Worm (Caenorhabditis elegans) whole organism, L1 larva: ENCODE results near the gene nep-16.

Experiments
- C34B4.2 ChIP-seq: sonication (generic microtip); optimal IDR thresholded peaks from 2 replicates; lab custom pipeline; 2017; ENCODE audit warnings: mild to moderate bottlenecking, missing genetic modification characterization, missing compliant biosample characterization
- F16B12.6 ChIP-seq: fragments of 150-350 bp; optimal IDR thresholded peaks from 2 replicates; lab custom pipeline; 2014; ENCODE audit warnings: missing biosample characterization, missing genetic modification characterization
- aha-1 ChIP-seq: fragments of 150-350 bp; optimal IDR thresholded peaks from 2 replicates; lab custom pipeline; 2014; ENCODE audit warnings: missing biosample characterization, missing genetic modification characterization
- aly-2 ChIP-seq: fragments of 150-350 bp; optimal IDR thresholded peaks from 2 replicates; lab custom pipeline; 2014; ENCODE audit warnings: missing biosample characterization, missing genetic modification characterization
- blmp-1 ChIP-seq: fragments of 150-350 bp; optimal IDR thresholded peaks from 2 replicates; lab custom pipeline; 2014; ENCODE audit warnings: missing biosample characterization, missing genetic modification characterization
- ceh-63 ChIP-seq: fragments of 200-800 bp; sonication (Bioruptor generic); optimal IDR thresholded peaks from 2 replicates; lab custom pipeline; 2018; ENCODE audit warnings: mild to moderate bottlenecking, missing genetic modification characterization, missing compliant biosample characterization
- ceh-8 ChIP-seq: fragments of 200-800 bp; sonication (Bioruptor generic); optimal IDR thresholded peaks from 2 replicates; lab custom pipeline; 2018; ENCODE audit warnings: mild to moderate bottlenecking, missing genetic modification characterization, moderate library complexity, missing compliant biosample characterization
- ceh-82 ChIP-seq, 3 experiments: fragments of 150-350 bp in 1 of 3; sonication (generic microtip) in 2 of 3; optimal IDR thresholded peaks; 2 replicates each; lab custom pipeline; 2014 to 2017; ENCODE audit warnings: missing biosample characterization in 3 of 3, missing genetic modification characterization in 3 of 3
- ces-1 ChIP-seq: fragments of 150-350 bp; optimal IDR thresholded peaks from 2 replicates; lab custom pipeline; 2014; ENCODE audit warnings: missing biosample characterization, missing genetic modification reagents, missing genetic modification characterization
- efl-1 ChIP-seq, 4 experiments: fragments of 150-350 bp; optimal IDR thresholded peaks in 3 of 4; peaks in 1 of 4; 1 replicate in 1 of 4; 2 replicates in 3 of 4; lab custom pipeline; 2014; ENCODE audit warnings: missing biosample characterization in 2 of 4, missing genetic modification characterization in 2 of 4, missing genetic modification reagents in 2 of 4
- efl-3 ChIP-seq: fragments of 200-800 bp; sonication (Bioruptor generic); optimal IDR thresholded peaks from 2 replicates; lab custom pipeline; 2018; ENCODE audit warnings: mild to moderate bottlenecking, missing genetic modification characterization, missing compliant biosample characterization
- egl-13 ChIP-seq: sonication (generic microtip); optimal IDR thresholded peaks from 2 replicates; lab custom pipeline; 2016; ENCODE audit warnings: missing genotype, missing genetic modification reagents, missing genetic modification characterization, missing compliant biosample characterization
- egl-27 ChIP-seq, 2 experiments: fragments of 150-350 bp in 1 of 2; sonication (generic microtip); optimal IDR thresholded peaks; 3 replicates each; lab custom pipeline; 2017 to 2018; ENCODE audit warnings: missing biosample characterization in 2 of 2, missing genetic modification characterization in 2 of 2, missing genetic modification reagents in 2 of 2
- ets-5 ChIP-seq: fragments of 200-800 bp; sonication (Bioruptor generic); IDR thresholded peaks from 2 replicates; pipeline ENCODE4 v1.3.6; 2022; ENCODE audit warnings: missing genetic modification characterization, missing compliant biosample characterization
- fkh-10 ChIP-seq: sonication (generic microtip); optimal IDR thresholded peaks from 2 replicates; lab custom pipeline; 2017; ENCODE audit warnings: missing biosample characterization, missing genetic modification reagents, missing genetic modification characterization
- fkh-8 ChIP-seq: sonication (generic microtip); optimal IDR thresholded peaks from 2 replicates; lab custom pipeline; 2016; ENCODE audit warnings: mild to moderate bottlenecking, missing genetic modification characterization, missing compliant biosample characterization
- hlh-17 ChIP-seq: fragments of 200-800 bp; sonication (Bioruptor generic); optimal IDR thresholded peaks from 2 replicates; lab custom pipeline; 2018; ENCODE audit warnings: missing genetic modification characterization, mild to moderate bottlenecking, missing compliant biosample characterization, moderate library complexity, borderline replicate concordance
- hpl-2 ChIP-seq: fragments of 150-350 bp; optimal IDR thresholded peaks from 2 replicates; lab custom pipeline; 2014; ENCODE audit warnings: missing biosample characterization, missing genetic modification reagents, missing genetic modification characterization
- irx-1 ChIP-seq: sonication (generic microtip); optimal IDR thresholded peaks from 2 replicates; lab custom pipeline; 2016; ENCODE audit warnings: missing genetic modification characterization, missing compliant biosample characterization
- isw-1 ChIP-seq: fragments of 200-800 bp; sonication (Bioruptor generic); IDR thresholded peaks from 2 replicates; pipeline ENCODE4 v1.3.6; 2022; ENCODE audit warnings: missing genetic modification characterization, missing compliant biosample characterization
- lin-14 ChIP-seq: fragments of 200-800 bp; sonication (Bioruptor generic); optimal IDR thresholded peaks from 2 replicates; lab custom pipeline; 2018; ENCODE audit warnings: mild to moderate bottlenecking, missing genetic modification characterization, moderate library complexity, missing compliant biosample characterization
- lsy-2 ChIP-seq, 2 experiments: fragments of 150-350 bp; optimal IDR thresholded peaks; 2 replicates each; lab custom pipeline; 2014; ENCODE audit warnings: missing biosample characterization in 2 of 2, missing genetic modification characterization in 2 of 2
- mef-2 ChIP-seq: fragments of 150-350 bp; optimal IDR thresholded peaks from 2 replicates; lab custom pipeline; 2014; ENCODE audit warnings: missing biosample characterization, missing genetic modification characterization
- mep-1 ChIP-seq: fragments of 150-350 bp; optimal IDR thresholded peaks from 2 replicates; lab custom pipeline; 2014; ENCODE audit warnings: missing biosample characterization, missing genetic modification characterization
- nhr-11 ChIP-seq: fragments of 150-350 bp; optimal IDR thresholded peaks from 2 replicates; lab custom pipeline; 2014; ENCODE audit warnings: missing biosample characterization, missing genetic modification characterization
- nhr-12 ChIP-seq: sonication (generic microtip); optimal IDR thresholded peaks from 2 replicates; lab custom pipeline; 2017; ENCODE audit warnings: missing biosample characterization, missing genetic modification characterization
- nhr-20 ChIP-seq: sonication (generic microtip); optimal IDR thresholded peaks from 2 replicates; lab custom pipeline; 2016; ENCODE audit warnings: mild to moderate bottlenecking, missing genetic modification characterization, missing compliant biosample characterization
- nhr-237 ChIP-seq: fragments of 150-350 bp; optimal IDR thresholded peaks from 2 replicates; lab custom pipeline; 2014; ENCODE audit warnings: missing biosample characterization, missing genetic modification characterization
- nhr-47 ChIP-seq: sonication (generic microtip); optimal IDR thresholded peaks from 2 replicates; lab custom pipeline; 2016; ENCODE audit warnings: mild to moderate bottlenecking, missing genetic modification characterization, moderate library complexity, missing compliant biosample characterization
- nhr-71 ChIP-seq: sonication (generic microtip); optimal IDR thresholded peaks from 2 replicates; lab custom pipeline; 2016; ENCODE audit warnings: mild to moderate bottlenecking, missing genetic modification characterization, moderate library complexity, missing compliant biosample characterization
- nhr-84 ChIP-seq: sonication (generic microtip); optimal IDR thresholded peaks from 2 replicates; lab custom pipeline; 2017; ENCODE audit warnings: missing biosample characterization, missing genetic modification characterization
- nhr-85 ChIP-seq: sonication (generic microtip); peaks from one replicate; lab custom pipeline; 2016; ENCODE audit warnings: missing genetic modification characterization, inconsistent platforms, missing compliant biosample characterization
- pax-3 ChIP-seq: fragments of 200-800 bp; sonication (Bioruptor generic); optimal IDR thresholded peaks from 2 replicates; lab custom pipeline; 2018; ENCODE audit warnings: mild to moderate bottlenecking, missing genetic modification characterization, moderate library complexity, missing compliant biosample characterization
- rnt-1 ChIP-seq: sonication (generic microtip); optimal IDR thresholded peaks from 2 replicates; lab custom pipeline; 2016; ENCODE audit warnings: mild to moderate bottlenecking, missing genetic modification characterization, moderate library complexity, missing compliant biosample characterization
- skn-1 ChIP-seq: fragments of 150-350 bp; optimal IDR thresholded peaks from 2 replicates; lab custom pipeline; 2014; ENCODE audit warnings: missing biosample characterization, missing genetic modification characterization
- snu-23 ChIP-seq: sonication (generic microtip); optimal IDR thresholded peaks from 2 replicates; lab custom pipeline; 2016; ENCODE audit warnings: missing genetic modification characterization, missing compliant biosample characterization
- sup-37 ChIP-seq: fragments of 200-800 bp; sonication (Bioruptor generic); optimal IDR thresholded peaks from 2 replicates; lab custom pipeline; 2018; ENCODE audit warnings: mild to moderate bottlenecking, missing genetic modification characterization, missing compliant biosample characterization
- swsn-7 ChIP-seq: sonication (generic microtip); optimal IDR thresholded peaks from 2 replicates; lab custom pipeline; 2016; ENCODE audit warnings: missing genetic modification characterization, missing compliant biosample characterization
- tbx-2 ChIP-seq: sonication (generic microtip); optimal IDR thresholded peaks from 2 replicates; lab custom pipeline; 2016; ENCODE audit warnings: missing genetic modification characterization, missing compliant biosample characterization
- tlp-1 ChIP-seq: fragments of 150-350 bp; optimal IDR thresholded peaks from 2 replicates; lab custom pipeline; 2014; ENCODE audit warnings: missing biosample characterization, missing genetic modification characterization
- unc-62 ChIP-seq: fragments of 150-350 bp; optimal IDR thresholded peaks from 2 replicates; lab custom pipeline; 2014; ENCODE audit warnings: missing biosample characterization, missing genetic modification reagents, missing genetic modification characterization
- unc-86 ChIP-seq: sonication (generic microtip); optimal IDR thresholded peaks from 2 replicates; lab custom pipeline; 2016; ENCODE audit warnings: missing genetic modification characterization, missing compliant biosample characterization
- xbp-1 ChIP-seq: sonication (generic microtip); optimal IDR thresholded peaks from 2 replicates; lab custom pipeline; 2016; ENCODE audit warnings: missing genetic modification characterization, missing compliant biosample characterization
- zag-1 ChIP-seq: fragments of 150-350 bp; optimal IDR thresholded peaks from 2 replicates; lab custom pipeline; 2014; ENCODE audit warnings: missing biosample characterization, missing genetic modification characterization
- ztf-11 ChIP-seq, 2 experiments: sonication (generic microtip); optimal IDR thresholded peaks; 2 replicates each; lab custom pipeline; 2016 to 2017; ENCODE audit warnings: missing genetic modification characterization in 2 of 2, missing biosample characterization in 1 of 2, missing compliant biosample characterization in 1 of 2

Gene nep-16

ce11 chrIV:7619261-7619660, 22.4 kb downstream of the nep-16 start:
- peak; percentile 20; the same call in 1 of the 2 replicates for TF ChIP-seq isw-1
- no peak for TF ChIP-seq nhr-12 (tag; lab: Kevin White, UChicago)
- TF ChIP-seq fkh-10 (GFP tag; lab: Kevin White, UChicago), result peak; percentile 31
- no peak for TF ChIP-seq tlp-1 (tag; lab: Kevin White, UChicago)
- TF ChIP-seq ztf-11 (tag; optimal IDR thresholded peaks at IDR 0.05; lab: Kevin White, UChicago), result no peak
- TF ChIP-seq rnt-1 (tag; lab: Kevin White, UChicago), result no peak
- no peak for TF ChIP-seq mep-1 (tag; lab: Kevin White, UChicago)
- no peak for TF ChIP-seq nhr-237
- peak; percentile 26 for TF ChIP-seq xbp-1 (tag; lab: Kevin White, UChicago)
- no peak for TF ChIP-seq aly-2 (tag; lab: Kevin White, UChicago)
- TF ChIP-seq ces-1, result no peak
- TF ChIP-seq zag-1 (tag; lab: Kevin White, UChicago), result peak; percentile 49
- TF ChIP-seq ets-5 (GFP tag; lab: Robert Waterston, UW), result no peak
- TF ChIP-seq aha-1 (tag; lab: Kevin White, UChicago), result no peak
- peak in 1 of 2 experiments; percentile 4 for TF ChIP-seq lsy-2 (tag; optimal IDR thresholded peaks at IDR 0.05; lab: Kevin White, UChicago)
- TF ChIP-seq mef-2 (tag; lab: Kevin White, UChicago), result no peak
- no peak for TF ChIP-seq C34B4.2
- peak in 2 of 3 experiments; percentile 46 to 54 for TF ChIP-seq ceh-82 (tag; optimal IDR thresholded peaks at IDR 0.05; lab: Kevin White, UChicago)
- TF ChIP-seq blmp-1 (tag; lab: Kevin White, UChicago), result no peak
- no peak for TF ChIP-seq skn-1 (tag; lab: Kevin White, UChicago)
- peak; percentile 66 for TF ChIP-seq fkh-8 (tag; lab: Kevin White, UChicago)
- TF ChIP-seq snu-23 (GFP tag; lab: Kevin White, UChicago), result peak; percentile 34
- TF ChIP-seq unc-62, result no peak
- peak; percentile 49 for TF ChIP-seq unc-86 (tag; lab: Kevin White, UChicago)
- TF ChIP-seq pax-3, result no peak
- TF ChIP-seq hlh-17, result no peak
- no peak for TF ChIP-seq nhr-11
- TF ChIP-seq nhr-47 (tag; lab: Kevin White, UChicago), result peak; percentile 40
- TF ChIP-seq egl-13, result peak; percentile 31
- TF ChIP-seq irx-1, result no peak
- TF ChIP-seq ceh-8 (GFP tag; lab: Kevin White, UChicago), result no peak
- peak; percentile 86 for TF ChIP-seq lin-14 (GFP tag; lab: Kevin White, UChicago)
- peak; percentile 20 for TF ChIP-seq tbx-2
- TF ChIP-seq swsn-7 (tag; lab: Kevin White, UChicago), result peak; percentile 47
- TF ChIP-seq egl-27 (tag; optimal IDR thresholded peaks at IDR 0.05; lab: Kevin White, UChicago), result no peak
- peak; percentile 48 for TF ChIP-seq nhr-71

- no peak for TF ChIP-seq ztf-11 (tag; optimal IDR thresholded peaks at IDR 0.05; lab: Kevin White, UChicago)
- TF ChIP-seq nhr-84 (tag; lab: Kevin White, UChicago), result no peak
- no peak for TF ChIP-seq nhr-85
- no peak for TF ChIP-seq nhr-20
- TF ChIP-seq mep-1 (tag; lab: Kevin White, UChicago), result no peak
- TF ChIP-seq pax-3, result no peak
- TF ChIP-seq swsn-7 (tag; lab: Kevin White, UChicago), result peak; percentile 3
- peak; percentile 54 for TF ChIP-seq nhr-47 (tag; lab: Kevin White, UChicago)
- peak; percentile 54 for TF ChIP-seq nhr-71
- no peak for TF ChIP-seq egl-27 (tag; optimal IDR thresholded peaks at IDR 0.05; lab: Kevin White, UChicago)
- no peak for TF ChIP-seq ceh-63 (GFP tag; lab: Kevin White, UChicago)
- TF ChIP-seq xbp-1 (tag; lab: Kevin White, UChicago), result no peak
- peak; percentile 47 for TF ChIP-seq tbx-2
- TF ChIP-seq efl-3 (GFP tag; lab: Kevin White, UChicago), result no peak
- TF ChIP-seq lin-14 (GFP tag; lab: Kevin White, UChicago), result peak; percentile 70
- TF ChIP-seq hpl-2 (GFP tag; lab: Kevin White, UChicago), result no peak
- TF ChIP-seq F16B12.6 (tag; lab: Kevin White, UChicago), result no peak
- no peak for TF ChIP-seq nhr-237
- peak; percentile 17 for TF ChIP-seq fkh-10 (GFP tag; lab: Kevin White, UChicago)
- peak; percentile 12 for TF ChIP-seq unc-86 (tag; lab: Kevin White, UChicago)
- TF ChIP-seq efl-1 (optimal IDR thresholded peaks at IDR 0.05; lab: Kevin White, UChicago), result no peak
- TF ChIP-seq efl-1 (GFP tag; optimal IDR thresholded peaks at IDR 0.05 in 1 of 2; lab: Kevin White, UChicago), result peak in 1 of 2 experiments; percentile 3
- TF ChIP-seq sup-37, result no peak
- peak; percentile 53 for TF ChIP-seq ceh-8 (GFP tag; lab: Kevin White, UChicago)
Measured at ce11 chrIV:7612523-7612922, 29.1 kb downstream of the nep-16 start.
